Worm (Caenorhabditis elegans): ENCODE results near the gene gpa-12.

Gene gpa-12

ce11 chrX:9271886-9272285 is 28.5 kb downstream of the gpa-12 start:
- TF ChIP-seq elt-2 (tag; optimal IDR thresholded peaks at IDR 0.05), result peak; percentile 96
- TF ChIP-seq ets-4 (tag; optimal IDR thresholded peaks at IDR 0.05), result no peak
- TF ChIP-seq nhr-11 (tag; optimal IDR thresholded peaks at IDR 0.05), result no peak

DNA sequence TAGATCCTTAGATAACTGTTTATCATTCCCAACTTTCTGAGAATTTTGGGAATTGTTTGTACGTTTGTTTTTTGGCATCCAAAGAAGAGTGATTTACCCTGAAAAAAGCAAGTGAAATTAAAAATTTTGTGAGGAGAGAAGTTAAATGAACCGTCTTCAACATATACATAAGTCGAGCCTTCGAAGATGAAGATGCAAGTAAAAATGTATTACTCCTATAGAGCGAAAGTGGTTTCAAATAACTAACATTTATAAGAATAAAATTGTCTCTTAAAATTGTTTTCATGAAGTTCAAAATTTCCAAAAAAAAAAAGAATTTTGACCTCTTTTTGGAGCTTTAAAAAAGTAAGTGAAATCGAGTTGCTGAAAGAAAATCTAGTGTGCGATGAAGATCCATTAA is 31.2 kb downstream of the gpa-12 start, which contains the start of gene B0416.10:
Gene B0416.10, minus strand, starts transcription at position 101 of the 400 bp plus-strand sequence.
- TF ChIP-seq K09A11.1 (tag; optimal IDR thresholded peaks at IDR 0.05; ENCODE audit: insufficient read depth) (no peak), lin-11 (tag; optimal IDR thresholded peaks at IDR 0.05) (no peak), tbx-2 (tag; optimal IDR thresholded peaks at IDR 0.05) (no peak), ceh-18 (tag; optimal IDR thresholded peaks at IDR 0.05) (no peak), fkh-6 (tag; optimal IDR thresholded peaks at IDR 0.05) (no peak), unc-42 (tag; optimal IDR thresholded peaks at IDR 0.05) (no peak), ceh-6 (GFP tag; optimal IDR thresholded peaks at IDR 0.05) (no peak)

ce11 chrX:9278653-9279052 is 35.3 kb downstream of the gpa-12 start, which contains the start of gene B0416.4:
Gene B0416.4, plus strand, starts transcription at chrX:9278953.
- TF ChIP-seq zip-5 (tag; optimal IDR thresholded peaks at IDR 0.05) (no peak), fkh-6 (tag; optimal IDR thresholded peaks at IDR 0.05) (no peak), fax-1 (tag; optimal IDR thresholded peaks at IDR 0.05) (no peak), fkh-10 (GFP tag; optimal IDR thresholded peaks at IDR 0.05) (no peak), syd-9 (tag; optimal IDR thresholded peaks at IDR 0.05) (no peak), unc-42 (tag; optimal IDR thresholded peaks at IDR 0.05) (no peak), ceh-2 (tag; optimal IDR thresholded peaks at IDR 0.05) (no peak), ceh-48 (tag; optimal IDR thresholded peaks at IDR 0.05) (no peak), ceh-31 (tag; optimal IDR thresholded peaks at IDR 0.05) (no peak), ceh-45 (GFP tag; IDR thresholded peaks at IDR 0.05) (no peak), pqm-1 (tag; optimal IDR thresholded peaks at IDR 0.05) (no peak), K02D7.2 (tag; optimal IDR thresholded peaks at IDR 0.05) (no peak), gmeb-2 (tag; optimal IDR thresholded peaks at IDR 0.05) (no peak), pha-2 (tag; optimal IDR thresholded peaks at IDR 0.05) (no peak), ets-4 (tag; optimal IDR thresholded peaks at IDR 0.05) (no peak), sox-4 (tag; optimal IDR thresholded peaks at IDR 0.05) (no peak), nfya-1 (tag; optimal IDR thresholded peaks at IDR 0.05) (no peak), elt-4 (tag; optimal IDR thresholded peaks at IDR 0.05) (no peak), odd-2 (tag; optimal IDR thresholded peaks at IDR 0.05) (no peak), sdc-2 (tag; optimal IDR thresholded peaks at IDR 0.05) (no peak)

DNA sequence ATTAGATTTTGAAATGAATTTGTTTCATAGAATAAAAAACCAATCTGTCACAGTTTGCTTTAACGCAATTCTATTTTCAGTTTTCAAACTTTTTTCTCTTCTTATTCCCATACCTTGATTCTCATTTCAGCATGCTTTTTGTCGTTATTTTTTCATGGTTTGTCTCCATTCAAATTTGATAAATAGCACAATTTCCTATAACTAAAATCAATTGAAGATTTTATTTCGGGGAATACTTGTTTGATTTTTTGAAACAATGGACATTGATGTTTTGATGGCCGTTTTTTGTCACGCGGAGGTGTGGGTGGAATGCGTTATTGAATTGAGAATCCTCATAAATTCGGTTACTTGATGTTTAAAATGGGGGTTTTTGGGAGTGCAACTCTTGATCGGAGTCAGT is 39.7 kb downstream of the gpa-12 start, which contains the start of gene B0416.11:
Gene B0416.11, minus strand, starts transcription at position 101 of the 400 bp plus-strand sequence.
- TF ChIP-seq syd-9 (tag; optimal IDR thresholded peaks at IDR 0.05) (no peak), nhr-232 (tag; optimal IDR thresholded peaks at IDR 0.05) (no peak), ceh-2 (tag; optimal IDR thresholded peaks at IDR 0.05) (no peak), ceh-22 (tag; optimal IDR thresholded peaks at IDR 0.05) (no peak), ceh-24 (tag; optimal IDR thresholded peaks at IDR 0.05) (no peak), hlh-15 (tag; optimal IDR thresholded peaks at IDR 0.05) (no peak), dve-1 (tag; optimal IDR thresholded peaks at IDR 0.05) (no peak), nhr-11 (tag; optimal IDR thresholded peaks at IDR 0.05) (no peak), che-1 (tag; optimal IDR thresholded peaks at IDR 0.05) (no peak), elt-4 (tag; optimal IDR thresholded peaks at IDR 0.05) (no peak), F13H6.1 (tag; optimal IDR thresholded peaks at IDR 0.05) (no peak), Y22D7AL.16 (tag; optimal IDR thresholded peaks at IDR 0.05) (no peak), npax-4 (tag; optimal IDR thresholded peaks at IDR 0.05) (no peak), elt-2 (tag; optimal IDR thresholded peaks at IDR 0.05) (no peak), eyg-1 (tag; optimal IDR thresholded peaks at IDR 0.05) (no peak), K02D7.2 (tag; optimal IDR thresholded peaks at IDR 0.05) (no peak), zip-5 (tag; optimal IDR thresholded peaks at IDR 0.05) (no peak), dmd-4 (tag; optimal IDR thresholded peaks at IDR 0.05; ENCODE audit: borderline replicate concordance) (no peak)

Measured in whole organism, late embryonic.